Worm (Caenorhabditis elegans) whole organism, L4 larva: ENCODE measurements around the gene Y32G9A.12.

Experiments
- ZK546.5 ChIP-seq, 2 experiments: sonication (generic microtip); optimal IDR thresholded peaks; 2 replicates each; lab custom pipeline; 2017; ENCODE audit warnings: missing biosample characterization in 2 of 2, missing genetic modification characterization in 2 of 2
- ama-1 ChIP-seq: fragments of 150-350 bp; optimal IDR thresholded peaks from 2 replicates; lab custom pipeline; 2014; ENCODE audit warnings: inconsistent platforms, mixed read lengths
- dmd-8 ChIP-seq: fragments of 200-800 bp; sonication (Bioruptor generic); IDR thresholded peaks from 2 replicates; pipeline ENCODE4 v1.3.6; 2022; ENCODE audit warnings: missing genetic modification characterization, missing compliant biosample characterization
- egl-43 ChIP-seq: fragments of 200-800 bp; sonication (Bioruptor generic); IDR thresholded peaks from 2 replicates; pipeline ENCODE4 v1.3.6; 2022; ENCODE audit warnings: missing genetic modification reagents, missing genetic modification characterization, missing compliant biosample characterization
- fkh-10 ChIP-seq: fragments of 150-350 bp; optimal IDR thresholded peaks from 2 replicates; lab custom pipeline; 2014; ENCODE audit warnings: missing biosample characterization, missing genetic modification reagents, missing genetic modification characterization
- lsy-2 ChIP-seq, 2 experiments: fragments of 150-350 bp in 1 of 2; sonication (generic microtip) in 1 of 2; optimal IDR thresholded peaks; 2 replicates each; lab custom pipeline; 2014 to 2017; ENCODE audit warnings: missing biosample characterization in 2 of 2, missing genetic modification characterization in 2 of 2
- nhr-28 ChIP-seq: fragments of 150-350 bp; optimal IDR thresholded peaks from 2 replicates; lab custom pipeline; 2014; ENCODE audit warnings: missing biosample characterization, missing genetic modification characterization

DNA sequence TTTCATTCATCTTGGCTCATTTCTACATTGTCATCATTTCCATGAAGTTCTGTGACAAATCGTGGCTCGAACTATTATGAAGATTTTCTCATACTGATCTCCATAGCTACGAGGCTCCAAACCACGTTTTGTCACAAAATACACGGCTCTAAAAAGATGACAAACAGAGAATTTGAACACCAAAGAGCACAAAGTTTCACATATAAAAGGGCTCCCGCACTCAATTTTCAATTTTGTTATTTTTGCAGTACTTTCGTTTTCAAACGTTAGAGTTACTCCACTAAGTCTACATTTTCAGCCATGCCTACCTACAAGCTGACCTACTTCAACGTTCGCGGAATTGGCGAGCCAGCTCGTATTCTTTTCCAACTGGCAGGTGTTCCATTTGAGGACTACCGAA lies 1.3 kb upstream of the Y32G9A.12 start, which contains the start of gene gst-37:
- TF ChIP-seq egl-43 (GFP tag; lab: Robert Waterston, UW), result no peak
- TF ChIP-seq lsy-2 (tag; optimal IDR thresholded peaks at IDR 0.05; lab: Kevin White, UChicago), result no peak
- TF ChIP-seq ZK546.5 (tag; optimal IDR thresholded peaks at IDR 0.05; lab: Kevin White, UChicago), result no peak
- TF ChIP-seq nhr-28 (tag; lab: Kevin White, UChicago), result no peak
- no peak for TF ChIP-seq ama-1 (lab: Kevin White, UChicago)
- no peak for TF ChIP-seq fkh-10 (GFP tag; lab: Kevin White, UChicago)
- TF ChIP-seq dmd-8 (GFP tag; lab: Robert Waterston, UW), result no peak
